Worm (Caenorhabditis elegans): ENCODE measurements around the gene gars-1.

- TF ChIP-seq B0310.2 (tag; optimal IDR thresholded peaks at IDR 0.05): no peak
- TF ChIP-seq tbx-37 (GFP tag; conservative IDR thresholded peaks at IDR 0.05): no peak
- no peak for TF ChIP-seq flt-1 (GFP tag; IDR thresholded peaks at IDR 0.05)
- TF ChIP-seq ets-7 (tag; optimal IDR thresholded peaks at IDR 0.05): no peak
- TF ChIP-seq tbx-11 (GFP tag; IDR thresholded peaks at IDR 0.05): no peak
- no peak for TF ChIP-seq F13C5.2 (tag; optimal IDR thresholded peaks at IDR 0.05)
Observed at ce11 chrIII:5196298-5197045, 33.0 kb upstream of the gars-1 start.
